Fruit fly (Drosophila melanogaster): Measurements from ENCODE around the gene CG3402.

The CG3402 gene

DNA sequence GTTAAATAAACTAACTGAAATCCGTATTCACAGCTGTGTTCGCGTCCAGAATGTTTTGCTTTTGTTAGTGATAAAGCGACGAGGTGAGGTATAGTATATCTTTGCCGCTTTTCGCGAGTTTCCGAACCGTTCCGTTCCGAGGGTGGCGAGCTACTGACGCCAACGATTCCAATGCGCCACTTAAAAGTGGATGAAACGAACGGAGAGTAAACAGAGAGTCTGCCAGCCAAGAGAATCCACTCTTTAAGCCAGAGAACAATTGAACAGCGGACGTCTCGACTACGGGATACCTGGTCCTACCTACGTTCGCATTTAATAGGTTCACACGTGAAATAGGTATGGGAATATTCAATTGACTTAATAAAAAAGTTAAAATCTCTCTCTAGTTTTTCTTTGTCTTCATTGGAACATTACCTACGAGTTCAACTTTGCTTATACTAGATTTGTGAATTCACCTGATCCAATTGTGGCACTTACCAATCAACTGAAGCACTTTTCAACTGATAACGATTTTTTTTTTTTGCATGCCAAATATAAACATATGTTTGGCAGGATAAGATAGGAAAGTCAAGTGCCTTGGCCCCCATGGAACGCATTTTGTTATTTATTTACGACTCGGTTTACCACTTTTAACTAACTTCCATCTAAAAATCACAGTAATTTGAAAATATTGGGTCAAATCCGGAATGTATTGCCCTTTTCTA is 48.7 kb downstream of the CG3402 start, which contains the start of gene CG13893 (continued):
- TF ChIP-seq pfk (GFP tag; optimal IDR thresholded peaks at IDR 0.05) = peak; percentile 88
- no peak for TF ChIP-seq Mad (GFP tag; optimal IDR thresholded peaks at IDR 0.05)
- TF ChIP-seq Doc2 (GFP tag; IDR thresholded peaks at IDR 0.05) = no peak
- TF ChIP-seq CG11723 (GFP tag; optimal IDR thresholded peaks at IDR 0.05) = no peak
- TF ChIP-seq CG16779 (GFP tag; IDR thresholded peaks at IDR 0.05) = peak; percentile 66; the same call in 1 of the 2 replicates
- TF ChIP-seq CTCF (GFP tag; optimal IDR thresholded peaks at IDR 0.05) = peak; percentile 39
- TF ChIP-seq Oli (tag; optimal IDR thresholded peaks at IDR 0.05) = no peak
- peak; percentile 61; the same call in 1 of the 3 replicates for TF ChIP-seq otp (GFP tag; IDR thresholded peaks at IDR 0.05)
- no peak for TF ChIP-seq CG7271 (tag; optimal IDR thresholded peaks at IDR 0.05)
- TF ChIP-seq CG9932 (GFP tag; IDR thresholded peaks at IDR 0.05) = peak; percentile 54
- TF ChIP-seq br (optimal IDR thresholded peaks at IDR 0.05) = no peak
- TF ChIP-seq zen2 (GFP tag; IDR thresholded peaks at IDR 0.05; ENCODE audit: partially characterized antibody) = peak; percentile 25; the same call in 1 of the 3 replicates
- 0 out of 3 replicates have a peak, but pooled peaks have one; percentile 20 for TF ChIP-seq zfh1 (GFP tag; IDR thresholded peaks at IDR 0.05)
- no peak for TF ChIP-seq Asciz (GFP tag; optimal IDR thresholded peaks at IDR 0.05)
- TF ChIP-seq al (GFP tag; IDR thresholded peaks at IDR 0.05) = no peak
- TF ChIP-seq CG1647 (GFP tag; optimal IDR thresholded peaks at IDR 0.05) = peak; percentile 51
- TF ChIP-seq CG31365 (tag; optimal IDR thresholded peaks at IDR 0.05) = no peak
- no peak for TF ChIP-seq scrt (GFP tag; optimal IDR thresholded peaks at IDR 0.05)
- no peak for TF ChIP-seq Elba2 (GFP tag; optimal IDR thresholded peaks at IDR 0.05)
- TF ChIP-seq Fer3 (tag; optimal IDR thresholded peaks at IDR 0.05) = no peak
- peak; percentile 8 for TF ChIP-seq Dad (GFP tag; optimal IDR thresholded peaks at IDR 0.05)
- peak; percentile 57 for TF ChIP-seq CG8924 (tag; optimal IDR thresholded peaks at IDR 0.05)
- TF ChIP-seq CG5953 (GFP tag; IDR thresholded peaks at IDR 0.05) = no peak
- TF ChIP-seq CG1603 (tag; optimal IDR thresholded peaks at IDR 0.05) = no peak
- no peak for TF ChIP-seq CG43689 (GFP tag; IDR thresholded peaks at IDR 0.05)
- no peak for TF ChIP-seq CG14441 (GFP tag; IDR thresholded peaks at IDR 0.05)
- peak; percentile 73 for TF ChIP-seq NFAT (GFP tag; IDR thresholded peaks at IDR 0.05)
- TF ChIP-seq sd (tag; optimal IDR thresholded peaks at IDR 0.05) = peak; percentile 16
- peak; percentile 74 for TF ChIP-seq CG12769 (tag; optimal IDR thresholded peaks at IDR 0.05)
- TF ChIP-seq usp (GFP tag; optimal IDR thresholded peaks at IDR 0.05) = no peak
- peak; percentile 29; the same call in 1 of the 3 replicates for TF ChIP-seq CG11695 (GFP tag; IDR thresholded peaks at IDR 0.05)
- no peak for TF ChIP-seq grn (GFP tag; optimal IDR thresholded peaks at IDR 0.05)
- no peak for TF ChIP-seq ase (GFP tag; IDR thresholded peaks at IDR 0.05)
- peak; percentile 32; the same call in 1 of the 2 replicates for TF ChIP-seq Nf-YA (GFP tag; IDR thresholded peaks at IDR 0.05)
- TF ChIP-seq Dp (GFP tag; optimal IDR thresholded peaks at IDR 0.05) = no peak
- peak in 1 of 2 experiments; percentile 16 for TF ChIP-seq Pdp1 (GFP tag; optimal IDR thresholded peaks at IDR 0.05)
- no peak for TF ChIP-seq CG13123 (GFP tag; optimal IDR thresholded peaks at IDR 0.05)
- no peak for TF ChIP-seq dmrt99B (tag; optimal IDR thresholded peaks at IDR 0.05)
- TF ChIP-seq slbo (GFP tag; IDR thresholded peaks at IDR 0.05) = peak; percentile 42
- TF ChIP-seq lbe (GFP tag; optimal IDR thresholded peaks at IDR 0.05) = no peak
- TF ChIP-seq Sox102F (GFP tag; optimal IDR thresholded peaks at IDR 0.05) = no peak
- no peak for TF ChIP-seq D (optimal IDR thresholded peaks at IDR 0.05)
- no peak for TF ChIP-seq D (GFP tag; optimal IDR thresholded peaks at IDR 0.05)
- no peak for TF ChIP-seq CG18262 (tag; optimal IDR thresholded peaks at IDR 0.05)
- TF ChIP-seq CG7963 (GFP tag; IDR thresholded peaks at IDR 0.05; ENCODE audit: partially characterized antibody) = peak; percentile 51; the same call in 1 of the 3 replicates
- peak; percentile 96 for TF ChIP-seq row (GFP tag; IDR thresholded peaks at IDR 0.05)
- no peak for TF ChIP-seq Nf-YB (GFP tag; optimal IDR thresholded peaks at IDR 0.05)
- 0 out of 2 replicates have a peak, but pooled peaks have one; percentile 34 for TF ChIP-seq CG17612 (GFP tag; IDR thresholded peaks at IDR 0.05)
- TF ChIP-seq HHEX (GFP tag; optimal IDR thresholded peaks at IDR 0.05) = peak; percentile 33
- TF ChIP-seq kni (GFP tag; optimal IDR thresholded peaks at IDR 0.05) = peak; percentile 22
- TF ChIP-seq Side (GFP tag; optimal IDR thresholded peaks at IDR 0.05) = peak; percentile 35

Measured in whole organism, embryonic.